Fruit fly (Drosophila melanogaster) whole organism, embryonic: Measurements from ENCODE around the gene CG10383.
A peak's percentile ranks its signal among the peaks of the same experiment; 100 is the strongest.

Source experiments
- ATbp ChIP-seq: fragments of 200-800 bp; sonication (Bioruptor generic); optimal IDR thresholded peaks from 2 replicates; lab custom pipeline; 2017; ENCODE audit warnings: missing biosample characterization, mild to moderate bottlenecking, missing genetic modification characterization, missing genetic modification reagents
- Adf1 ChIP-seq: fragments of 200-800 bp; sonication (Bioruptor generic); IDR thresholded peaks from 2 replicates; pipeline ENCODE4 v1.3.6; 2022; ENCODE audit warnings: missing biosample characterization, missing genetic modification characterization
- Atf3 ChIP-seq: fragments of 200-800 bp; sonication (Bioruptor generic); optimal IDR thresholded peaks from 3 replicates; lab custom pipeline; 2016; ENCODE audit warnings: missing biosample characterization, missing genetic modification characterization
- BEAF-32 ChIP-seq: fragments of 200-800 bp; sonication (Bioruptor generic); optimal IDR thresholded peaks from 3 replicates; lab custom pipeline; 2017; ENCODE audit warnings: missing biosample characterization, missing genetic modification characterization, mild to moderate bottlenecking, moderate library complexity, missing genetic modification reagents
- C15 ChIP-seq: fragments of 200-800 bp; sonication (Bioruptor generic); IDR thresholded peaks from 3 replicates; pipeline ENCODE4 v1.3.6; 2022; ENCODE audit warnings: missing biosample characterization, missing genetic modification characterization
- CG10366 ChIP-seq: fragments of 200-800 bp; sonication (Bioruptor generic); IDR thresholded peaks from 2 replicates; pipeline ENCODE4 v1.3.6; 2022; ENCODE audit warnings: missing biosample characterization, missing genetic modification characterization
- CG11093 ChIP-seq: fragments of 200-800 bp; sonication (Bioruptor generic); IDR thresholded peaks from 3 replicates; pipeline ENCODE4 v1.3.6; 2022; ENCODE audit warnings: missing biosample characterization, missing genetic modification characterization
- CG11247 ChIP-seq: fragments of 200-800 bp; sonication (Bioruptor generic); IDR thresholded peaks from 2 replicates; pipeline ENCODE4 v1.3.6; 2022; ENCODE audit warnings: missing biosample characterization, missing genetic modification characterization
- CG11398 ChIP-seq: fragments of 200-800 bp; sonication (Bioruptor generic); optimal IDR thresholded peaks from 2 replicates; lab custom pipeline; 2016; ENCODE audit warnings: missing biosample characterization, missing genetic modification characterization
- CG12071 ChIP-seq: fragments of 200-800 bp; sonication (Bioruptor generic); optimal IDR thresholded peaks from 3 replicates; lab custom pipeline; 2018; ENCODE audit warnings: missing biosample characterization, mild to moderate bottlenecking, missing genetic modification characterization
- CG12155 ChIP-seq: fragments of 200-800 bp; sonication (Bioruptor generic); optimal IDR thresholded peaks from 3 replicates; lab custom pipeline; 2016; ENCODE audit warnings: missing biosample characterization, missing genetic modification characterization
- CG12219 ChIP-seq: fragments of 200-800 bp; sonication (Bioruptor generic); optimal IDR thresholded peaks from 3 replicates; lab custom pipeline; 2018; ENCODE audit warnings: missing biosample characterization, mild to moderate bottlenecking, missing genetic modification characterization
- CG12299 ChIP-seq: fragments of 200-800 bp; sonication (Bioruptor generic); optimal IDR thresholded peaks from 2 replicates; lab custom pipeline; 2018; ENCODE audit warnings: missing biosample characterization, mild to moderate bottlenecking, missing genetic modification characterization
- CG14710 ChIP-seq: fragments of 200-800 bp; sonication (Bioruptor generic); optimal IDR thresholded peaks from 3 replicates; lab custom pipeline; 2019; ENCODE audit warnings: missing biosample characterization, mild to moderate bottlenecking, missing genetic modification characterization, moderate library complexity
- CG14860 ChIP-seq: fragments of 200-800 bp; sonication (Bioruptor generic); IDR thresholded peaks from 3 replicates; pipeline ENCODE4 v1.3.6; 2022; ENCODE audit warnings: missing biosample characterization, missing genetic modification characterization; ENCODE audit not compliant: partially characterized antibody
- CG16813 ChIP-seq: fragments of 200-800 bp; sonication (Bioruptor generic); IDR thresholded peaks from 3 replicates; pipeline ENCODE4 v1.3.6; 2022; ENCODE audit warnings: missing biosample characterization, missing genetic modification characterization; ENCODE audit not compliant: partially characterized antibody
- CG18764 ChIP-seq: fragments of 200-800 bp; sonication (Bioruptor generic); optimal IDR thresholded peaks from 3 replicates; lab custom pipeline; 2016; ENCODE audit warnings: missing biosample characterization, missing genetic modification characterization
- CG3065 ChIP-seq: fragments of 200-800 bp; sonication (Bioruptor generic); optimal IDR thresholded peaks from 2 replicates; lab custom pipeline; 2016; ENCODE audit warnings: missing biosample characterization, missing genetic modification characterization
- CG7987 ChIP-seq: fragments of 200-800 bp; sonication (Bioruptor generic); optimal IDR thresholded peaks from 2 replicates; lab custom pipeline; 2018; ENCODE audit warnings: missing biosample characterization, mild to moderate bottlenecking, missing genetic modification characterization, moderate library complexity
- CG8089 ChIP-seq: fragments of 200-800 bp; sonication (Bioruptor generic); optimal IDR thresholded peaks from 3 replicates; lab custom pipeline; 2016; ENCODE audit warnings: missing biosample characterization, missing genetic modification characterization
- CG8359 ChIP-seq: fragments of 200-800 bp; sonication (Bioruptor generic); optimal IDR thresholded peaks from 2 replicates; lab custom pipeline; 2017; ENCODE audit warnings: missing biosample characterization, mild to moderate bottlenecking, missing genetic modification characterization, borderline replicate concordance
- Camta ChIP-seq: fragments of 200-800 bp; sonication (Bioruptor generic); optimal IDR thresholded peaks from 2 replicates; lab custom pipeline; 2016; ENCODE audit warnings: missing biosample characterization, missing genetic modification characterization
- D ChIP-seq, 2 experiments: fragments of 200-800 bp in 1 of 2; fragments of >200 bp in 1 of 2; sonication (Bioruptor generic) in 1 of 2; optimal IDR thresholded peaks; 2 replicates in 1 of 2; 3 replicates in 1 of 2; lab custom pipeline; 2017; ENCODE audit warnings: mild to moderate bottlenecking in 1 of 2, missing biosample characterization in 1 of 2, missing genetic modification characterization in 1 of 2, missing genetic modification reagents in 1 of 2
- Deaf1 ChIP-seq: fragments of 200-800 bp; optimal IDR thresholded peaks from 3 replicates; lab custom pipeline; 2019; ENCODE audit warnings: missing biosample characterization, mild to moderate bottlenecking, missing genetic modification characterization, moderate library complexity
- Elba2 ChIP-seq: fragments of 200-800 bp; sonication (Bioruptor generic); optimal IDR thresholded peaks from 3 replicates; lab custom pipeline; 2016; ENCODE audit warnings: missing biosample characterization, missing genetic modification characterization
- HmgD ChIP-seq: fragments of 200-800 bp; sonication (Bioruptor generic); optimal IDR thresholded peaks from 3 replicates; lab custom pipeline; 2016; ENCODE audit warnings: missing biosample characterization, missing genetic modification characterization
- Hr3 ChIP-seq: fragments of 200-800 bp; sonication (Bioruptor generic); optimal IDR thresholded peaks from 3 replicates; lab custom pipeline; 2016; ENCODE audit warnings: missing biosample characterization, missing genetic modification characterization
- Hr51 ChIP-seq, 2 experiments: fragments of 200-800 bp; sonication (Bioruptor generic); optimal IDR thresholded peaks; 2 replicates in 1 of 2; 3 replicates in 1 of 2; lab custom pipeline; 2016 to 2018; ENCODE audit warnings: missing biosample characterization in 2 of 2, missing genetic modification characterization in 2 of 2, mild to moderate bottlenecking in 1 of 2, moderate library complexity in 1 of 2
- Kr ChIP-seq: fragments of 200-800 bp; sonication (Bioruptor generic); optimal IDR thresholded peaks from 2 replicates; lab custom pipeline; 2017; ENCODE audit warnings: missing biosample characterization, mild to moderate bottlenecking, missing genetic modification characterization
- MBD-R2 ChIP-seq: fragments of 200-800 bp; sonication (Bioruptor generic); IDR thresholded peaks from 2 replicates; pipeline ENCODE4 v1.3.6; 2022; ENCODE audit warnings: missing biosample characterization, missing genetic modification characterization
- Max ChIP-seq: fragments of 200-800 bp; sonication (Bioruptor generic); optimal IDR thresholded peaks from 2 replicates; lab custom pipeline; 2016; ENCODE audit warnings: missing biosample characterization, mild to moderate bottlenecking, missing genetic modification characterization
- Neu2 ChIP-seq: fragments of 200-800 bp; sonication (Bioruptor generic); optimal IDR thresholded peaks from 3 replicates; lab custom pipeline; 2016; ENCODE audit warnings: missing biosample characterization, missing genetic modification characterization, borderline replicate concordance
- Sry-β ChIP-seq: fragments of 200-800 bp; sonication (Bioruptor generic); optimal IDR thresholded peaks from 2 replicates; lab custom pipeline; 2018; ENCODE audit warnings: missing biosample characterization, mild to moderate bottlenecking, missing genetic modification characterization, moderate library complexity
- Xrp1 ChIP-seq: fragments of 200-800 bp; sonication (Bioruptor generic); IDR thresholded peaks from 2 replicates; pipeline ENCODE4 v1.3.6; 2022; ENCODE audit warnings: missing biosample characterization, missing genetic modification characterization
- ap ChIP-seq: fragments of 200-800 bp; sonication (Bioruptor generic); IDR thresholded peaks from 2 replicates; pipeline ENCODE4 v1.3.6; 2022; ENCODE audit warnings: missing biosample characterization, missing genetic modification characterization
- bcd ChIP-seq: fragments of 200-800 bp; sonication (Bioruptor generic); optimal IDR thresholded peaks from 2 replicates; lab custom pipeline; 2017; ENCODE audit warnings: missing biosample characterization, mild to moderate bottlenecking, missing genetic modification characterization
- disco-r ChIP-seq: fragments of 200-800 bp; sonication (Bioruptor generic); optimal IDR thresholded peaks from 2 replicates; lab custom pipeline; 2016; ENCODE audit warnings: missing biosample characterization, missing genetic modification characterization
- dysf ChIP-seq: fragments of 200-800 bp; sonication (Bioruptor generic); IDR thresholded peaks from 3 replicates; pipeline ENCODE4 v1.3.6; 2022; ENCODE audit warnings: missing biosample characterization, missing genetic modification characterization
- ewg ChIP-seq: fragments of 200-800 bp; sonication (Bioruptor generic); optimal IDR thresholded peaks from 3 replicates; lab custom pipeline; 2017; ENCODE audit warnings: mild to moderate bottlenecking, missing biosample characterization, missing genetic modification reagents, missing genetic modification characterization
- eyg ChIP-seq: fragments of 200-800 bp; sonication (Bioruptor generic); optimal IDR thresholded peaks from 3 replicates; lab custom pipeline; 2016; ENCODE audit warnings: missing biosample characterization, missing genetic modification characterization
- jing ChIP-seq: fragments of 200-800 bp; sonication (Bioruptor generic); optimal IDR thresholded peaks from 2 replicates; lab custom pipeline; 2018; ENCODE audit warnings: missing biosample characterization, mild to moderate bottlenecking, missing genetic modification characterization
- mld ChIP-seq: fragments of 200-800 bp; sonication (Bioruptor generic); IDR thresholded peaks from 3 replicates; pipeline ENCODE4 v1.3.6; 2022; ENCODE audit warnings: missing biosample characterization, missing genetic modification characterization; ENCODE audit not compliant: partially characterized antibody
- repo ChIP-seq: fragments of 200-800 bp; sonication (Bioruptor generic); optimal IDR thresholded peaks from 2 replicates; lab custom pipeline; 2016; ENCODE audit warnings: missing biosample characterization, missing genetic modification characterization
- schlank ChIP-seq: fragments of 200-800 bp; sonication (Bioruptor generic); optimal IDR thresholded peaks from 2 replicates; lab custom pipeline; 2018; ENCODE audit warnings: missing biosample characterization, mild to moderate bottlenecking, missing genetic modification characterization
- tgo ChIP-seq: fragments of 200-800 bp; sonication (Bioruptor generic); IDR thresholded peaks from 3 replicates; pipeline ENCODE4 v1.3.6; 2022; ENCODE audit warnings: missing biosample characterization, missing genetic modification characterization
- trem ChIP-seq: fragments of 200-800 bp; optimal IDR thresholded peaks from 3 replicates; lab custom pipeline; 2019; ENCODE audit warnings: missing biosample characterization, mild to moderate bottlenecking, missing genetic modification characterization, moderate library complexity
- wek ChIP-seq: fragments of 200-800 bp; sonication (Bioruptor generic); optimal IDR thresholded peaks from 3 replicates; lab custom pipeline; 2018; ENCODE audit warnings: missing biosample characterization, mild to moderate bottlenecking, missing genetic modification characterization, moderate library complexity
- z ChIP-seq: fragments of 200-800 bp; sonication (Bioruptor generic); IDR thresholded peaks from 3 replicates; pipeline ENCODE4 v1.3.6; 2022; ENCODE audit warnings: missing biosample characterization, missing genetic modification characterization
- zfh1 ChIP-seq: fragments of 200-800 bp; sonication (Bioruptor generic); IDR thresholded peaks from 3 replicates; pipeline ENCODE4 v1.3.6; 2022; ENCODE audit warnings: missing biosample characterization, missing genetic modification characterization

The CG10383 gene

DNA sequence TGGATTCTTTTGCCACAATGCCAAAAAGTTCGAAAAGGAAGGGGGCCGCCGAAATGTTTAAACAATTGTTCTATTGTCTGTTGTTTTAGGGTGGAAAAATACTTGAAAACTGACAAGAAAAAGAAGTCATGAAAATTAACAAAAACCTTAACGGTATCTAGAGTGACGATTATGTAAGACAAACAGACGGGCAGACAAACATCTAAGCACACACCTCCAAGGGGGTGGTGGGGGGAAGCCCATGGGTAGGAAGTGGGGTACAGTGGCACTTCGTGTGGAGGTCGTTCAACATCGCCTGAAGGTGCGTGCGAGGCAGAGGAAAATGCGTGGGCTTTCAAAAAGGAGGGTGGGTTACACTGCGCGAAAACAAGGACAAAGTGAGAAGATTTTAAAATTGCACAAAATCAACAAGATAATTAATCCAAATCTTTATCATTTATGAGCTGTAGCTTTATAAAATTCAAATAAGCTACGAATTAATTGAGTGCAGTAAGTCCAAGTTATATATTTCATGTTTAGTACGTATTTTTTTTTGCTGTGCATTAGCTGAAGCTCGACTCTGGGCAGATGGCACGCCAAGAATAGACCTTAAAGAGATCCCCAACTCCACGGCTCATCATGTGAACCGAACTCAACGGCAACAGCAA lies 22.1 kb upstream of the CG10383 start (continued):
- TF ChIP-seq Elba2 (GFP tag; lab: Kevin White, UChicago) (no peak), ATbp (peak; percentile 76), Hr3 (GFP tag; lab: Kevin White, UChicago) (no peak), CG11093 (no peak), Camta (no peak), Neu2 (GFP tag; lab: Kevin White, UChicago) (no peak), CG16813 (GFP tag; lab: Robert Waterston, UW) (no peak), trem (tag; lab: Kevin White, UChicago) (no peak), jing (peak; percentile 19), schlank (tag; lab: Kevin White, UChicago) (no peak), wek (GFP tag; lab: Kevin White, UChicago) (peak; percentile 23), CG7987 (peak; percentile 51), Deaf1 (tag; lab: Kevin White, UChicago) (peak; percentile 43), repo (no peak), ewg (GFP tag; lab: Kevin White, UChicago) (no peak), BEAF-32 (no peak), MBD-R2 (GFP tag; lab: Robert Waterston, UW) (no peak), zfh1 (no peak), z (GFP tag; lab: Robert Waterston, UW) (no peak), bcd (peak; percentile 25), CG12071 (peak; percentile 42), CG8089 (GFP tag; lab: Kevin White, UChicago) (no peak), mld (GFP tag; lab: Robert Waterston, UW) (no peak), tgo (GFP tag; lab: Robert Waterston, UW) (no peak), CG14860 (GFP tag; lab: Robert Waterston, UW) (no peak), CG8359 (no peak), ap (no peak), CG14710 (tag; lab: Kevin White, UChicago) (no peak), Xrp1 (GFP tag; lab: Robert Waterston, UW) (peak; percentile 39; the same call in 1 of the 2 replicates), HmgD (GFP tag; lab: Kevin White, UChicago) (no peak), CG11398 (GFP tag; lab: Kevin White, UChicago) (no peak), C15 (no peak), disco-r (GFP tag; lab: Kevin White, UChicago) (no peak), Sry-β (GFP tag; lab: Kevin White, UChicago) (no peak), CG12299 (tag; lab: Kevin White, UChicago) (no peak), CG10366 (no peak), CG12155 (GFP tag; lab: Kevin White, UChicago) (no peak), Hr51 (GFP tag; optimal IDR thresholded peaks at IDR 0.05; lab: Kevin White, UChicago) (no peak), Kr (no peak), CG3065 (GFP tag; lab: Kevin White, UChicago) (no peak), dysf (GFP tag; lab: Robert Waterston, UW) (0 out of 3 replicates have a peak, but pooled peaks have one; percentile 34), Max (GFP tag; lab: Kevin White, UChicago) (no peak), CG11247 (GFP tag; lab: Robert Waterston, UW) (no peak; the same call in 1 of the 2 replicates), CG12219 (peak; percentile 24), D (optimal IDR thresholded peaks at IDR 0.05; lab: Kevin White, UChicago) (no peak), D (GFP tag; optimal IDR thresholded peaks at IDR 0.05; lab: Kevin White, UChicago) (no peak), eyg (no peak), Adf1 (no peak), Atf3 (no peak), CG18764 (no peak)
